Worm (Caenorhabditis elegans): ENCODE measurements around the gene tost-1.

The tost-1 gene

DNA sequence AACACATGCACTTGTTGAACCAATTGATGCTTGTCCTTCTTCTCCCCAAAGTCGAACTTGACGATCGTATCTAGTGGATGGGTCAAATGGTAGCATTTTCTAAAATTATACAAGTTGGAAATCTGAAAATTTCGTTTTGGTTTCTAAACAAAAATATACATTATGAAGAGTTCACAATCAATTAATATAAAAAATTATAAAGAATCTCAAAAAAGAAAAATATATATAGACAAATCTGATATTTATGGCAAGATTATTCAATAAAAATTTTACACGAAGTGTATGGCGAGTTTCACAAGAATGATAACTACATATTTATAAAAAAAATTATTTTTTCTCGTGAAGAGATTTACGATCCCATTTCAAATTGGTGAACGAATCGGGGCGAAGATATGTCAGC, 42.1 kb upstream of the tost-1 start, which contains the start of gene ula-1:
TSS of gene ula-1 (minus strand) at position 101 of the 400 bp plus-strand sequence.
- TF ChIP-seq nhr-71 (tag; optimal IDR thresholded peaks at IDR 0.05) (no peak), zip-4 (GFP tag; optimal IDR thresholded peaks at IDR 0.05) (no peak), xbp-1 (tag; optimal IDR thresholded peaks at IDR 0.05) (no peak), ceh-82 (tag; optimal IDR thresholded peaks at IDR 0.05) (no peak), hlh-4 (tag; optimal IDR thresholded peaks at IDR 0.05) (no peak), tbx-2 (tag; optimal IDR thresholded peaks at IDR 0.05) (no peak)

DNA sequence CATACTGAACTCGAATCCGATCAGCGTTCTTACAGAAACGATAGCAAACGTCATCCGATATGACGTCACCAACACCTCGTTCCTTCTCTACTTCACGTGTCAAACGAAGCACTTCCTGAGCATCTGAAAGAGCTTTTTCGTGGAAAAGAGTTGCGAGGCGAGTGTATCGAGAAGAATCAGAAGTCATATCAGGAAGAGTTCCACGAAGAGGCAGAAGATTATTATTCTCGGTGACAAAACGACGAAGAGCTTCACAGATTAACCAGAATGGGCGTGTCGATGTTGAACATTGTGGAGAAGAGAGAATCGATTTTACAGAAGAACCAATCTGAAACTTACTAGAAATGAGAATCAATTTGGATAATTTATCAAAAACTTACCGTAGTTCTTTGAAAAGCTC, 40.8 kb upstream of the tost-1 start:
- TF ChIP-seq mdl-1 (tag; optimal IDR thresholded peaks at IDR 0.05) = no peak

DNA sequence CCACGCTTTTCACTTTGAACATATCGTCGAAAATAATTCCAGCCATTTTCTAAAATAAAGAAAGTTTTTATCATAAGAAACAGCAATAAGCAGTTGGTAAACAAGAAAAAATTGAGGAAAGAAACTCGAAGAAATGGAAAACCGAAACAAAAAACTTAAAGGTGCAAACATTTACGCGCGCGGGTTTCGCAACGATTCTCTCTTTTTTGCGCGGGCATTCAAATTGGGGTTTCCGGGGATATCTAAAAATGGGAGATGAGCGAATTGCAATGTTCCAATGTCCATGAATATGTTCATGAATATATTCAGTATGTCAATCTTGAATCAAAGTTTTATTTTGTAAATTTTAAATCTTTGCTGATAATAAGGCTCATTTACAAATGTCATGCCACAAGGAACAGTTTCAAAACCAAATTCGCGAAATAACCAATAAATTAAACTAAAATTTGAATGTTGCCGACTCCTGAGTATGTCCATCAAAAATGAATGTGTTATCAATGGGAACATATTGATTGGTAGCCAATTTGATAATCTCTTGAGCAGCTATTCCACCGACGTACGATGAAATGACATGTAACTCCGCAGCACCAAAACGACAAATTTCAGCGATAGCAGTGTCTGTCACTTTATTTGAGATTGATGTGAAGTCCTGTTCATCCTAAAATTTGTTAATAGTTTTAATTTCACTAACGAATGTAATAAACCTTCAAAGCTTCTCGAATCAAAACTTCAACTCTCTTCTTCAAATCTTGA, 40.0 kb upstream of the tost-1 start, which contains the start of gene rpb-8:
TSS of gene rpb-8 (minus strand) at position 49 of the 753 bp plus-strand sequence.
- TF ChIP-seq ztf-11 (tag; optimal IDR thresholded peaks at IDR 0.05) (no peak), nhr-71 (tag; optimal IDR thresholded peaks at IDR 0.05) (peak; percentile 49), efl-3 (GFP tag; optimal IDR thresholded peaks at IDR 0.05) (no peak), zip-4 (GFP tag; optimal IDR thresholded peaks at IDR 0.05) (peak; percentile 22), dpl-1 (GFP tag; optimal IDR thresholded peaks at IDR 0.05) (peak; percentile 90 to 95 (median 90)), nhr-84 (tag; optimal IDR thresholded peaks at IDR 0.05) (no peak), C16A3.4 (tag; optimal IDR thresholded peaks at IDR 0.05) (peak; percentile 69), ces-1 (GFP tag; optimal IDR thresholded peaks at IDR 0.05) (no peak), nhr-77 (tag; optimal IDR thresholded peaks at IDR 0.05) (peak; percentile 20), lin-35 (GFP tag; optimal IDR thresholded peaks at IDR 0.05) (peak; percentile 94 to 96), Y116A8C.19 (tag; optimal IDR thresholded peaks at IDR 0.05; ENCODE audit: borderline replicate concordance) (no peak), irx-1 (tag; optimal IDR thresholded peaks at IDR 0.05) (peak; percentile 3), ama-1 (optimal IDR thresholded peaks at IDR 0.05) (no peak), skn-1 (tag; optimal IDR thresholded peaks at IDR 0.05) (peak; percentile 53), swsn-7 (tag; optimal IDR thresholded peaks at IDR 0.05) (peak; percentile 29), fkh-8 (tag; optimal IDR thresholded peaks at IDR 0.05) (peak; percentile 32), lsy-2 (tag; optimal IDR thresholded peaks at IDR 0.05) (peak; percentile 56 to 80), elt-3 (tag; optimal IDR thresholded peaks at IDR 0.05) (peak in 1 of 6 experiments; percentile 23), ceh-8 (GFP tag; optimal IDR thresholded peaks at IDR 0.05) (no peak), blmp-1 (tag; optimal IDR thresholded peaks at IDR 0.05) (peak; percentile 77), lin-13 (GFP tag; optimal IDR thresholded peaks at IDR 0.05) (peak; percentile 38), hpl-2 (GFP tag; optimal IDR thresholded peaks at IDR 0.05) (peak; percentile 19), unc-30 (tag; optimal IDR thresholded peaks at IDR 0.05) (no peak), ceh-90 (tag; optimal IDR thresholded peaks at IDR 0.05) (peak; percentile 27), hlh-17 (GFP tag; optimal IDR thresholded peaks at IDR 0.05; ENCODE audit: borderline replicate concordance) (no peak), fos-1 (tag; optimal IDR thresholded peaks at IDR 0.05) (no peak), ztf-4 (tag; optimal IDR thresholded peaks at IDR 0.05) (peak; percentile 7), snu-23 (GFP tag; optimal IDR thresholded peaks at IDR 0.05) (peak; percentile 54), snpc-4 (tag; optimal IDR thresholded peaks at IDR 0.05) (no peak), xbp-1 (tag; optimal IDR thresholded peaks at IDR 0.05) (peak; percentile 29), rnt-1 (tag; optimal IDR thresholded peaks at IDR 0.05) (peak; percentile 74), mab-9 (GFP tag; IDR thresholded peaks at IDR 0.05) (no peak), ets-5 (GFP tag; IDR thresholded peaks at IDR 0.05) (no peak), mdl-1 (tag; optimal IDR thresholded peaks at IDR 0.05) (peak in 1 of 2 experiments; percentile 20), pax-3 (tag; optimal IDR thresholded peaks at IDR 0.05) (no peak), unc-86 (tag; optimal IDR thresholded peaks at IDR 0.05) (no peak), nhr-90 (tag; optimal IDR thresholded peaks at IDR 0.05; ENCODE audit: poor library complexity) (peak; percentile 17), nhr-20 (tag; optimal IDR thresholded peaks at IDR 0.05) (peak; percentile 45), nhr-47 (tag; optimal IDR thresholded peaks at IDR 0.05) (peak; percentile 52), lir-3 (tag; optimal IDR thresholded peaks at IDR 0.05; ENCODE audit: poor library complexity) (peak; percentile 37), nhr-85 (tag) (no peak), zag-1 (tag; optimal IDR thresholded peaks at IDR 0.05) (no peak), lin-15B (tag; optimal IDR thresholded peaks at IDR 0.05) (peak; percentile 46)

Data from whole organism, L1 larva.